Worm (Caenorhabditis elegans) whole organism, L3 larva: ENCODE measurements around the gene mig-38.

Experiments used
- daf-12 ChIP-seq: fragments of 150-350 bp; optimal IDR thresholded peaks from 2 replicates; lab custom pipeline; 2014; ENCODE audit warnings: missing biosample characterization, missing genetic modification reagents, missing genetic modification characterization
- elt-1 ChIP-seq: fragments of 150-350 bp; optimal IDR thresholded peaks from 2 replicates; lab custom pipeline; 2014; ENCODE audit warnings: missing biosample characterization, missing genetic modification characterization
- fkh-10 ChIP-seq: sonication (generic microtip); optimal IDR thresholded peaks from 2 replicates; lab custom pipeline; 2017; ENCODE audit warnings: missing biosample characterization, missing genetic modification reagents, missing genetic modification characterization
- fos-1 ChIP-seq: fragments of 150-350 bp; optimal IDR thresholded peaks from 2 replicates; lab custom pipeline; 2014; ENCODE audit warnings: missing biosample characterization, missing genetic modification characterization
- lin-39 ChIP-seq: fragments of 150-350 bp; optimal IDR thresholded peaks from 2 replicates; lab custom pipeline; 2018; ENCODE audit warnings: missing biosample characterization, missing genetic modification reagents, missing genetic modification characterization
- nfya-1 ChIP-seq: sonication (generic microtip); optimal IDR thresholded peaks from 2 replicates; lab custom pipeline; 2017; ENCODE audit warnings: missing genetic modification characterization, mild to moderate bottlenecking, missing compliant biosample characterization, antibody characterized with exemption, moderate library complexity; ENCODE audit not compliant: insufficient read depth
- tbx-2 ChIP-seq: sonication (generic microtip); optimal IDR thresholded peaks from 2 replicates; lab custom pipeline; 2016; ENCODE audit warnings: mild to moderate bottlenecking, missing genetic modification characterization, missing compliant biosample characterization

DNA sequence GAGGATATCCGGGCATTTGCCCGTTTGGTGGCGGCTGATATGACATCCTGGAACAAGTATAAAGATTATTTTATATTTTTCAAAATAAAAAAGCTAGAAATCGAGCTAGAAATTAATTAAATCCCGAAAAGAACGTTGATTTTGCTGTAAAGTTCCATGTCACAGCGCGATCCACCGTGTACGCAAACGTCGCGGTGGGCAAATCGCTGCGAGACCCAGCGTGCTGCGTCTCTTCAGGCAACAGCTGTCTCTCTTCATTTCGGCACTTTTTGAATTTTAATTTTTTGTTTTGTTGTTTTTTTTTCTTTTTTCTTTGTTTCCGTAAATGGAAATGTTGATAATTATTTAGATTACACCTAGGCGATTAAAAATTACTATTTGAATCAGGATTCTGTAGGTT, 27.9 kb upstream of the mig-38 start, which contains the start of gene sec-24.1:
- TF ChIP-seq tbx-2 (tag; lab: Kevin White, UChicago) = peak; percentile 61
- TF ChIP-seq lin-39 (tag; lab: Kevin White, UChicago) = peak; percentile 88
- peak; percentile 47 for TF ChIP-seq fkh-10 (GFP tag; lab: Kevin White, UChicago)
- TF ChIP-seq elt-1 (tag; lab: Kevin White, UChicago) = peak; percentile 40
- no peak for TF ChIP-seq daf-12
- peak; percentile 31 for TF ChIP-seq fos-1
- peak; percentile 97 for TF ChIP-seq nfya-1
